Fruit fly (Drosophila melanogaster) whole organism, adult: Measurements from ENCODE around the gene Tim8.

Experiments
- CG11617 ChIP-seq: fragments of 200-800 bp; sonication (Bioruptor generic); optimal IDR thresholded peaks from 2 replicates; lab custom pipeline; 2017; ENCODE audit warnings: mild to moderate bottlenecking, missing biosample characterization, missing genetic modification reagents, missing genetic modification characterization
- CG12768 ChIP-seq: fragments of 200-800 bp; sonication (Bioruptor generic); optimal IDR thresholded peaks from 2 replicates; lab custom pipeline; 2017; ENCODE audit warnings: missing biosample characterization, missing genetic modification characterization, mild to moderate bottlenecking, moderate library complexity, missing genetic modification reagents
- CG5204 ChIP-seq: fragments of 200-800 bp; sonication (Bioruptor generic); optimal IDR thresholded peaks from 2 replicates; lab custom pipeline; 2016; ENCODE audit warnings: missing biosample characterization, missing genetic modification characterization
- Crg-1 ChIP-seq: fragments of 200-800 bp; sonication (Bioruptor generic); optimal IDR thresholded peaks from 2 replicates; lab custom pipeline; 2016; ENCODE audit warnings: missing biosample characterization, missing genetic modification characterization
- Mnt ChIP-seq: fragments of 200-800 bp; sonication (Bioruptor generic); optimal IDR thresholded peaks from 2 replicates; lab custom pipeline; 2016; ENCODE audit warnings: missing biosample characterization, mild to moderate bottlenecking, missing genetic modification characterization
- cic ChIP-seq: fragments of 200-800 bp; sonication (Bioruptor generic); optimal IDR thresholded peaks from 2 replicates; lab custom pipeline; 2017; ENCODE audit warnings: missing biosample characterization, mild to moderate bottlenecking, missing genetic modification characterization, moderate library complexity
- kay ChIP-seq: fragments of 200-800 bp; sonication (Bioruptor generic); peaks from one replicate; lab custom pipeline; 2016; ENCODE audit warnings: missing biosample characterization, missing genetic modification characterization, borderline replicate concordance
- ovo ChIP-seq: fragments of 200-800 bp; sonication (Bioruptor generic); optimal IDR thresholded peaks from 2 replicates; lab custom pipeline; 2016; ENCODE audit warnings: missing biosample characterization, missing genetic modification characterization
- pad ChIP-seq: fragments of 200-800 bp; sonication (Bioruptor generic); optimal IDR thresholded peaks from 3 replicates; lab custom pipeline; 2017; ENCODE audit warnings: missing biosample characterization, missing genetic modification characterization, mild to moderate bottlenecking, moderate library complexity, missing genetic modification reagents
- toe ChIP-seq: fragments of 200-800 bp; sonication (Bioruptor generic); optimal IDR thresholded peaks from 2 replicates; lab custom pipeline; 2016; ENCODE audit warnings: missing biosample characterization, missing genetic modification characterization

- TF ChIP-seq pad (no peak), Mnt (GFP tag; lab: Kevin White, UChicago) (no peak), kay (GFP tag; lab: Kevin White, UChicago) (no peak), CG11617 (GFP tag; lab: Kevin White, UChicago) (no peak), ovo (no peak), CG12768 (GFP tag; lab: Kevin White, UChicago) (no peak), toe (GFP tag; lab: Kevin White, UChicago) (no peak), Crg-1 (no peak), CG5204 (GFP tag; lab: Kevin White, UChicago) (no peak), cic (GFP tag; lab: Kevin White, UChicago) (no peak)
These were observed 26.1 kb upstream of the Tim8 start for dm6 chrX:11342168-11342567.
